Worm (Caenorhabditis elegans) whole organism, young adult: ENCODE measurements around the gene cul-6.

Experiments used
- bed-1 ChIP-seq: fragments of 200-800 bp; sonication (Bioruptor generic); IDR thresholded peaks from 2 replicates; pipeline ENCODE4 v1.3.6; 2022; ENCODE audit warnings: missing genetic modification reagents, missing genetic modification characterization, missing compliant biosample characterization
- nhr-80 ChIP-seq: sonication (generic microtip); optimal IDR thresholded peaks from 2 replicates; lab custom pipeline; 2016; ENCODE audit warnings: missing genetic modification characterization, missing compliant biosample characterization
- ztf-26 ChIP-seq: sonication (generic microtip); optimal IDR thresholded peaks from 2 replicates; lab custom pipeline; 2017; ENCODE audit warnings: missing genetic modification characterization, missing compliant biosample characterization

ce11 chrIV:12583181-12583580, 7.1 kb downstream of the cul-6 start:
- no peak for TF ChIP-seq bed-1 (GFP tag; lab: Robert Waterston, UW)
- TF ChIP-seq ztf-26 (tag; lab: Kevin White, UChicago) = no peak
- TF ChIP-seq nhr-80 (tag; lab: Kevin White, UChicago) = no peak
